Fruit fly (Drosophila melanogaster): ENCODE results near the gene Cad96Ca.

The Cad96Ca gene

dm6 chr3R:25215123-25215522, 7.0 kb upstream of the Cad96Ca start, which contains the start of gene Saysd1 (continued):
- TF ChIP-seq en (GFP tag; optimal IDR thresholded peaks at IDR 0.05), result no peak
- peak; percentile 11 for TF ChIP-seq CG33557 (GFP tag; optimal IDR thresholded peaks at IDR 0.05)
- peak; percentile 45; the same call in 1 of the 3 replicates for TF ChIP-seq zfh1 (GFP tag; IDR thresholded peaks at IDR 0.05)
- TF ChIP-seq Sry-δ (GFP tag; optimal IDR thresholded peaks at IDR 0.05), result peak; percentile 71
- TF ChIP-seq E2f1 (GFP tag; IDR thresholded peaks at IDR 0.05), result 0 out of 2 replicates have a peak, but pooled peaks have one; percentile 28
- TF ChIP-seq Neu2 (GFP tag; optimal IDR thresholded peaks at IDR 0.05; ENCODE audit: borderline replicate concordance), result no peak
- peak; percentile 30 for TF ChIP-seq Vsx1 (GFP tag; optimal IDR thresholded peaks at IDR 0.05)
- no peak for TF ChIP-seq CG10366 (GFP tag; IDR thresholded peaks at IDR 0.05)
- no peak for TF ChIP-seq pan (optimal IDR thresholded peaks at IDR 0.05)
- peak in 1 of 2 experiments; percentile 53 for TF ChIP-seq pan (GFP tag; optimal IDR thresholded peaks at IDR 0.05 in 1 of 2, IDR thresholded peaks at IDR 0.05 in 1 of 2)
- no peak for TF ChIP-seq Hand (GFP tag; optimal IDR thresholded peaks at IDR 0.05)
- peak; percentile 45; the same call in 1 of the 3 replicates for TF ChIP-seq dysf (GFP tag; IDR thresholded peaks at IDR 0.05)
- TF ChIP-seq tin (GFP tag; optimal IDR thresholded peaks at IDR 0.05), result peak; percentile 30
- TF ChIP-seq CG10321 (GFP tag; IDR thresholded peaks at IDR 0.05), result no peak
- peak; percentile 79 for TF ChIP-seq amos (GFP tag; IDR thresholded peaks at IDR 0.05; ENCODE audit: partially characterized antibody)
- peak; percentile 85 for TF ChIP-seq Bgb (GFP tag; IDR thresholded peaks at IDR 0.05; ENCODE audit: partially characterized antibody)
- TF ChIP-seq CG15073 (GFP tag; optimal IDR thresholded peaks at IDR 0.05), result no peak
- no peak for TF ChIP-seq Mrtf (GFP tag; IDR thresholded peaks at IDR 0.05)
- no peak for TF ChIP-seq CG7556 (GFP tag; optimal IDR thresholded peaks at IDR 0.05)
- no peak for TF ChIP-seq gem (tag; optimal IDR thresholded peaks at IDR 0.05)
- TF ChIP-seq Dek (tag; optimal IDR thresholded peaks at IDR 0.05), result no peak
- TF ChIP-seq sc (optimal IDR thresholded peaks at IDR 0.05), result no peak
- no peak for TF ChIP-seq sc (GFP tag; optimal IDR thresholded peaks at IDR 0.05)
- no peak for TF ChIP-seq CG32772 (GFP tag; IDR thresholded peaks at IDR 0.05)
- TF ChIP-seq Bteb2 (GFP tag; optimal IDR thresholded peaks at IDR 0.05), result no peak
- TF ChIP-seq H2.0 (GFP tag; IDR thresholded peaks at IDR 0.05), result no peak
- TF ChIP-seq Spps (tag; optimal IDR thresholded peaks at IDR 0.05), result no peak
- TF ChIP-seq zfh2 (GFP tag; optimal IDR thresholded peaks at IDR 0.05), result peak; percentile 10
- peak; percentile 60; the same call in 1 of the 2 replicates for TF ChIP-seq inv (GFP tag; IDR thresholded peaks at IDR 0.05; ENCODE audit: partially characterized antibody)
- no peak for TF ChIP-seq CG43689 (GFP tag; IDR thresholded peaks at IDR 0.05)
- no peak for TF ChIP-seq dati (GFP tag; IDR thresholded peaks at IDR 0.05)
- peak; percentile 34; the same call in 1 of the 3 replicates for TF ChIP-seq row (GFP tag; IDR thresholded peaks at IDR 0.05)
- TF ChIP-seq CG32532 (GFP tag; IDR thresholded peaks at IDR 0.05), result peak; percentile 70
- peak; percentile 84 for TF ChIP-seq Med (GFP tag)
- peak; percentile 25 for TF ChIP-seq CG14710 (tag; optimal IDR thresholded peaks at IDR 0.05)
- peak; percentile 92 for TF ChIP-seq CG6791 (GFP tag; IDR thresholded peaks at IDR 0.05; ENCODE audit: partially characterized antibody)
- TF ChIP-seq CG12071 (GFP tag; optimal IDR thresholded peaks at IDR 0.05), result no peak
- TF ChIP-seq Blimp-1 (GFP tag; optimal IDR thresholded peaks at IDR 0.05), result no peak
- 0 out of 3 replicates have a peak, but pooled peaks have one; percentile 48 for TF ChIP-seq CG2199 (GFP tag; IDR thresholded peaks at IDR 0.05)
- no peak for TF ChIP-seq CG6765 (GFP tag; optimal IDR thresholded peaks at IDR 0.05)
- TF ChIP-seq hkb (optimal IDR thresholded peaks at IDR 0.05), result no peak
- TF ChIP-seq hkb (GFP tag; IDR thresholded peaks at IDR 0.05), result no peak; the same call in 1 of the 2 replicates
- TF ChIP-seq CG8290 (GFP tag; optimal IDR thresholded peaks at IDR 0.05), result peak; percentile 4
- TF ChIP-seq CG8290 (tag; optimal IDR thresholded peaks at IDR 0.05), result peak in 1 of 2 experiments; percentile 5
- no peak for TF ChIP-seq D19A (tag; optimal IDR thresholded peaks at IDR 0.05)
- TF ChIP-seq fd96Cb (tag; optimal IDR thresholded peaks at IDR 0.05), result no peak
- no peak for TF ChIP-seq ac (GFP tag; optimal IDR thresholded peaks at IDR 0.05)
- no peak for TF ChIP-seq cas (GFP tag; IDR thresholded peaks at IDR 0.05)
- TF ChIP-seq CG12659 (GFP tag; optimal IDR thresholded peaks at IDR 0.05), result no peak
- TF ChIP-seq CG13424 (tag; optimal IDR thresholded peaks at IDR 0.05), result no peak
- no peak for TF ChIP-seq CG11504 (tag; optimal IDR thresholded peaks at IDR 0.05)
- no peak for TF ChIP-seq gt (GFP tag; IDR thresholded peaks at IDR 0.05)
